Worm (Caenorhabditis elegans) whole organism, midembryonic: ENCODE results near the gene spt-4.

Experiments
- cog-1 ChIP-seq: sonication (generic microtip); optimal IDR thresholded peaks from 2 replicates; lab custom pipeline; 2016; ENCODE audit warnings: missing genetic modification characterization, missing compliant biosample characterization
- tab-1 ChIP-seq: fragments of 200-800 bp; sonication (Bioruptor generic); IDR thresholded peaks from 2 replicates; pipeline ENCODE4 v1.3.6; 2022; ENCODE audit warnings: missing genetic modification characterization, missing compliant biosample characterization

DNA sequence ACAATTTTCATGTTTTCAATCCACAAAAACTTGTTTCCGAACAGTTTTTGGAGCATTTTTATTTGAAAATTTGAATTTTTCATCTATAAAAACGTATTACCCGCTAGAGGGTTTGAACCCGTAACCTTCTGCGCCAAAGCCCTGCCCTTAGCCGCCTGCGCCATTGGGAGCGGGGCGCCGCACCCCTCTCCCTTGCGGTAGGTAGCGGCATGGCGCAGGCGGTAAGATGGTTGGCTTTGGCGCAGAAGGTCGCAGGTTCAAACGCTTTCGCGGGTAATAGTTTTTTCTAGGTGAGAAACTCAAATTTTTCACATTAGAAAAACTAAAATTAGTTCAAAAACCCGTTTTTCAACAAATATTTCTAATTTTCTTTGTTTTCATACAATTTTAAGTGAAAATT, 17.9 kb downstream of the spt-4 start:
- TF ChIP-seq cog-1 (tag; lab: Kevin White, UChicago) = no peak
- no peak for TF ChIP-seq tab-1 (GFP tag; lab: Robert Waterston, UW)
